Fruit fly (Drosophila melanogaster) whole organism, wandering third instar larva: ENCODE data around the gene CG12259.

Experiments
- Rel ChIP-seq, 2 experiments: fragments of 200-800 bp; sonication (Bioruptor generic) in 1 of 2; optimal IDR thresholded peaks; 2 replicates in 1 of 2; 3 replicates in 1 of 2; lab custom pipeline; 2016 to 2019; ENCODE audit warnings: mild to moderate bottlenecking in 2 of 2, missing biosample characterization in 2 of 2, missing genetic modification characterization in 2 of 2, moderate library complexity in 1 of 2
- jim ChIP-seq: fragments of 175-275, 200-325 bp; sonication (Bioruptor generic); optimal IDR thresholded peaks from 2 replicates; lab custom pipeline; 2016; ENCODE audit warnings: missing biosample characterization, mild to moderate bottlenecking, missing genetic modification characterization
- pan ChIP-seq: fragments of >200 bp; optimal IDR thresholded peaks from 2 replicates; lab custom pipeline; 2017
- rgr ChIP-seq: fragments of 200-800 bp; sonication (Bioruptor generic); optimal IDR thresholded peaks from 3 replicates; lab custom pipeline; 2016; ENCODE audit warnings: missing biosample characterization, mild to moderate bottlenecking, missing genetic modification characterization

dm6 chr3R:27928140-27928539, 7.3 kb upstream of the CG12259 start, which contains the start of gene nenya:
- TF ChIP-seq pan (lab: Kevin White, UChicago) (no peak), jim (GFP tag; lab: Kevin White, UChicago) (no peak), rgr (GFP tag; lab: Kevin White, UChicago) (no peak), Rel (GFP tag; optimal IDR thresholded peaks at IDR 0.05; lab: Kevin White, UChicago) (no peak), Rel (tag; optimal IDR thresholded peaks at IDR 0.05; lab: Kevin White, UChicago) (no peak)
